Fruit fly (Drosophila melanogaster): Measurements from ENCODE around the gene Asciz.

dm6 chr3L:3186364-3186763 lies 20.3 kb upstream of the Asciz start, which contains the start of gene CG32284:
- no peak for TF ChIP-seq Ets65A (GFP tag)
- no peak for TF ChIP-seq Hr51 (GFP tag; optimal IDR thresholded peaks at IDR 0.05)
- no peak for TF ChIP-seq CG15073 (GFP tag; optimal IDR thresholded peaks at IDR 0.05)
- no peak for TF ChIP-seq corto (GFP tag; optimal IDR thresholded peaks at IDR 0.05)
- no peak for TF ChIP-seq cas (GFP tag; IDR thresholded peaks at IDR 0.05)
- no peak for TF ChIP-seq az2 (GFP tag; optimal IDR thresholded peaks at IDR 0.05)
- no peak for TF ChIP-seq CG7372 (GFP tag; IDR thresholded peaks at IDR 0.05)
